Fruit fly (Drosophila melanogaster) whole organism, prepupa: ENCODE results near the gene CG15255.

Source experiments
- Blimp-1 ChIP-seq: fragments of 200-800 bp; sonication (Bioruptor generic); optimal IDR thresholded peaks from 3 replicates; lab custom pipeline; 2017; ENCODE audit warnings: missing biosample characterization, missing genetic modification characterization, mild to moderate bottlenecking, moderate library complexity, missing genetic modification reagents
- CG11294 ChIP-seq: fragments of 200-800 bp; sonication (Bioruptor generic); IDR thresholded peaks from 2 replicates; pipeline ENCODE4 v1.3.6; 2022; ENCODE audit warnings: missing biosample characterization, missing genetic modification characterization
- CG1621 ChIP-seq: fragments of 200-800 bp; sonication (Bioruptor generic); optimal IDR thresholded peaks from 3 replicates; lab custom pipeline; 2018; ENCODE audit warnings: missing biosample characterization, mild to moderate bottlenecking, missing genetic modification characterization
- CG16779 ChIP-seq: fragments of 200-800 bp; sonication (Bioruptor generic); optimal IDR thresholded peaks from 3 replicates; lab custom pipeline; 2017; ENCODE audit warnings: missing biosample characterization, mild to moderate bottlenecking, missing genetic modification characterization
- CG3032 ChIP-seq: fragments of 200-800 bp; optimal IDR thresholded peaks from 2 replicates; lab custom pipeline; 2019; ENCODE audit warnings: missing biosample characterization, mild to moderate bottlenecking, missing genetic modification characterization, moderate library complexity
- CG31627 ChIP-seq: fragments of 200-800 bp; sonication (Bioruptor generic); optimal IDR thresholded peaks from 3 replicates; lab custom pipeline; 2016; ENCODE audit warnings: missing biosample characterization, missing genetic modification characterization
- CG34406 ChIP-seq: fragments of 200-800 bp; sonication (Bioruptor generic); optimal IDR thresholded peaks from 3 replicates; lab custom pipeline; 2016; ENCODE audit warnings: missing biosample characterization, missing genetic modification characterization
- CG3919 ChIP-seq: fragments of 200-800 bp; sonication (Bioruptor generic); optimal IDR thresholded peaks from 3 replicates; lab custom pipeline; 2016; ENCODE audit warnings: missing biosample characterization, missing genetic modification characterization
- CG4318 ChIP-seq: fragments of 200-800 bp; sonication (Bioruptor generic); optimal IDR thresholded peaks from 3 replicates; lab custom pipeline; 2017; ENCODE audit warnings: missing biosample characterization, mild to moderate bottlenecking, missing genetic modification characterization
- CG6163 ChIP-seq: fragments of 200-800 bp; sonication (Bioruptor generic); IDR thresholded peaks from 3 replicates; pipeline ENCODE4 v1.3.6; 2022; ENCODE audit warnings: missing biosample characterization, missing genetic modification characterization
- CG6276 ChIP-seq: fragments of 200-800 bp; sonication (Bioruptor generic); optimal IDR thresholded peaks from 2 replicates; lab custom pipeline; 2017; ENCODE audit warnings: missing biosample characterization, mild to moderate bottlenecking, missing genetic modification characterization
- CG6792 ChIP-seq: fragments of 200-800 bp; sonication (Bioruptor generic); optimal IDR thresholded peaks from 3 replicates; lab custom pipeline; 2016; ENCODE audit warnings: missing biosample characterization, missing genetic modification characterization
- CG6808 ChIP-seq: fragments of 200-800 bp; sonication (Bioruptor generic); optimal IDR thresholded peaks from 3 replicates; lab custom pipeline; 2017; ENCODE audit warnings: missing biosample characterization, missing genetic modification characterization, mild to moderate bottlenecking, moderate library complexity, missing genetic modification reagents
- CG6854 ChIP-seq: fragments of 200-800 bp; sonication (Bioruptor generic); optimal IDR thresholded peaks from 2 replicates; lab custom pipeline; 2017; ENCODE audit warnings: missing biosample characterization, mild to moderate bottlenecking, missing genetic modification characterization
- CG7368 ChIP-seq: fragments of 200-800 bp; sonication (Bioruptor generic); optimal IDR thresholded peaks from 3 replicates; lab custom pipeline; 2016; ENCODE audit warnings: missing biosample characterization, missing genetic modification characterization
- CG8119 ChIP-seq: fragments of 200-800 bp; sonication (Bioruptor generic); IDR thresholded peaks from 3 replicates; pipeline ENCODE4 v1.3.6; 2022; ENCODE audit warnings: missing biosample characterization, missing genetic modification characterization
- CG8632 ChIP-seq: fragments of 200-800 bp; sonication (Bioruptor generic); optimal IDR thresholded peaks from 3 replicates; lab custom pipeline; 2016; ENCODE audit warnings: missing biosample characterization, missing genetic modification characterization
- CG9139 ChIP-seq: fragments of 200-800 bp; sonication (Bioruptor generic); optimal IDR thresholded peaks from 3 replicates; lab custom pipeline; 2017; ENCODE audit warnings: missing biosample characterization, mild to moderate bottlenecking, missing genetic modification characterization
- Eip78C ChIP-seq: fragments of 200-800 bp; sonication (Bioruptor generic); peaks from one replicate; lab custom pipeline; 2016; ENCODE audit warnings: missing biosample characterization, missing genetic modification characterization
- Ets21C ChIP-seq: fragments of 200-800 bp; sonication (Bioruptor generic); optimal IDR thresholded peaks from 3 replicates; lab custom pipeline; 2016; ENCODE audit warnings: missing biosample characterization, missing genetic modification characterization
- Ets96B ChIP-seq: fragments of 200-800 bp; optimal IDR thresholded peaks from 2 replicates; lab custom pipeline; 2019; ENCODE audit warnings: missing biosample characterization, mild to moderate bottlenecking, missing genetic modification characterization, moderate library complexity
- Gug ChIP-seq: fragments of 200-800 bp; sonication (Bioruptor generic); IDR thresholded peaks from 2 replicates; pipeline ENCODE4 v1.3.6; 2022; ENCODE audit warnings: missing biosample characterization, missing genetic modification characterization
- Hr39 ChIP-seq: fragments of 200-800 bp; sonication (Bioruptor generic); optimal IDR thresholded peaks from 2 replicates; lab custom pipeline; 2016; ENCODE audit warnings: missing biosample characterization, missing genetic modification characterization
- Met ChIP-seq: fragments of 200-800 bp; sonication (Bioruptor generic); optimal IDR thresholded peaks from 3 replicates; lab custom pipeline; 2016; ENCODE audit warnings: missing biosample characterization, missing genetic modification characterization
- Smox ChIP-seq: fragments of 200-800 bp; sonication (Bioruptor generic); optimal IDR thresholded peaks from 3 replicates; lab custom pipeline; 2016; ENCODE audit warnings: missing biosample characterization, missing genetic modification characterization
- Sox14 ChIP-seq: fragments of 200-800 bp; sonication (Bioruptor generic); optimal IDR thresholded peaks from 3 replicates; lab custom pipeline; 2016; ENCODE audit warnings: missing biosample characterization, missing genetic modification characterization
- Sox15 ChIP-seq: fragments of 200-800 bp; sonication (Bioruptor generic); optimal IDR thresholded peaks from 3 replicates; lab custom pipeline; 2016; ENCODE audit warnings: missing biosample characterization, missing genetic modification characterization
- achi ChIP-seq: fragments of 200-800 bp; sonication (Bioruptor generic); optimal IDR thresholded peaks from 3 replicates; lab custom pipeline; 2016; ENCODE audit warnings: missing biosample characterization, missing genetic modification characterization
- acj6 ChIP-seq: fragments of 200-800 bp; sonication (Bioruptor generic); optimal IDR thresholded peaks from 3 replicates; lab custom pipeline; 2016; ENCODE audit warnings: missing biosample characterization, missing genetic modification characterization
- cyc ChIP-seq: fragments of 200-800 bp; sonication (Bioruptor generic); optimal IDR thresholded peaks from 3 replicates; lab custom pipeline; 2016; ENCODE audit warnings: missing biosample characterization, missing genetic modification characterization
- dsx ChIP-seq: fragments of 200-800 bp; optimal IDR thresholded peaks from 3 replicates; lab custom pipeline; 2019; ENCODE audit warnings: missing biosample characterization, mild to moderate bottlenecking, missing genetic modification characterization, moderate library complexity; ENCODE audit not compliant: poor library complexity, severe bottlenecking
- esn ChIP-seq: fragments of 200-800 bp; sonication (Bioruptor generic); optimal IDR thresholded peaks from 2 replicates; lab custom pipeline; 2016; ENCODE audit warnings: missing biosample characterization, mild to moderate bottlenecking, missing genetic modification characterization, moderate library complexity
- fd59A ChIP-seq: fragments of 200-800 bp; sonication (Bioruptor generic); optimal IDR thresholded peaks from 2 replicates; lab custom pipeline; 2017; ENCODE audit warnings: missing biosample characterization, mild to moderate bottlenecking, missing genetic modification characterization, missing genetic modification reagents
- fd85E ChIP-seq: fragments of 200-800 bp; sonication (Bioruptor generic); optimal IDR thresholded peaks from 3 replicates; lab custom pipeline; 2016; ENCODE audit warnings: missing biosample characterization, missing genetic modification characterization
- salr ChIP-seq, 2 experiments: fragments of 200-800 bp; sonication (Bioruptor generic); optimal IDR thresholded peaks; 3 replicates each; lab custom pipeline; 2016 to 2018; ENCODE audit warnings: missing biosample characterization in 2 of 2, missing genetic modification characterization in 2 of 2, mild to moderate bottlenecking in 1 of 2
- ss ChIP-seq, 2 experiments: fragments of 200-800 bp; sonication (Bioruptor generic); optimal IDR thresholded peaks; 2 replicates in 1 of 2; 3 replicates in 1 of 2; lab custom pipeline; 2017 to 2018; ENCODE audit warnings: mild to moderate bottlenecking in 2 of 2, missing biosample characterization in 2 of 2, missing genetic modification characterization in 2 of 2, moderate library complexity in 1 of 2
- topi ChIP-seq: fragments of 200-800 bp; sonication (Bioruptor generic); optimal IDR thresholded peaks from 3 replicates; lab custom pipeline; 2016; ENCODE audit warnings: missing biosample characterization, missing genetic modification characterization

The CG15255 gene

dm6 chr2L:15629596-15630168 lies 18.2 kb upstream of the CG15255 start, which contains the start of gene CG18480 (continued):
- TF ChIP-seq CG1621 = no peak
- TF ChIP-seq cyc = peak; percentile 41
- no peak for TF ChIP-seq CG6808 (GFP tag; lab: Kevin White, UChicago)
- TF ChIP-seq Hr39 (GFP tag; lab: Kevin White, UChicago) = peak; percentile 52
- no peak for TF ChIP-seq dsx (GFP tag; lab: Kevin White, UChicago)
- peak; percentile 21 for TF ChIP-seq CG6792
- TF ChIP-seq topi (GFP tag; lab: Kevin White, UChicago) = peak; percentile 24
- peak; percentile 12 for TF ChIP-seq Sox14 (GFP tag; lab: Kevin White, UChicago)
- TF ChIP-seq CG6276 = no peak
- TF ChIP-seq Met = peak; percentile 44
- no peak for TF ChIP-seq fd85E (GFP tag; lab: Kevin White, UChicago)

- no peak for TF ChIP-seq CG3032 (tag; lab: Kevin White, UChicago)
Measured at dm6 chr2L:15628378-15628777, 16.9 kb upstream of the CG15255 start, which contains the start of gene CG7631. Gene CG7631 (plus strand): TSS chr2L:15628678.

- TF ChIP-seq fd85E (GFP tag; lab: Kevin White, UChicago) = no peak
- no peak for TF ChIP-seq CG34406 (GFP tag; lab: Kevin White, UChicago)
- no peak for TF ChIP-seq Ets21C (GFP tag; lab: Kevin White, UChicago)
- no peak for TF ChIP-seq CG4318 (GFP tag; lab: Kevin White, UChicago)
- no peak for TF ChIP-seq esn (GFP tag; lab: Kevin White, UChicago)
- no peak for TF ChIP-seq fd59A (GFP tag; lab: Kevin White, UChicago)
- TF ChIP-seq CG8119 (GFP tag; lab: Robert Waterston, UW) = no peak
- TF ChIP-seq CG16779 (tag; lab: Kevin White, UChicago) = no peak
- no peak for TF ChIP-seq CG31627 (GFP tag; lab: Kevin White, UChicago)
- no peak for TF ChIP-seq CG11294
- no peak for TF ChIP-seq CG6808 (GFP tag; lab: Kevin White, UChicago)
Measured at dm6 chr2L:15623458-15623857, 11.9 kb upstream of the CG15255 start, which contains the start of gene Or35a. Gene Or35a (minus strand): TSS chr2L:15623558.

- no peak for TF ChIP-seq acj6 (GFP tag; lab: Kevin White, UChicago)
- TF ChIP-seq salr (GFP tag; optimal IDR thresholded peaks at IDR 0.05; lab: Kevin White, UChicago) = no peak
- TF ChIP-seq CG7368 (GFP tag; lab: Kevin White, UChicago) = no peak
- TF ChIP-seq Met = no peak
- TF ChIP-seq CG9139 (GFP tag; lab: Kevin White, UChicago) = no peak
- TF ChIP-seq Gug (GFP tag; lab: Robert Waterston, UW) = no peak
- TF ChIP-seq achi = no peak
Measured at dm6 chr2L:15616697-15617096, 5.2 kb upstream of the CG15255 start, which contains the start of gene CG11865. Gene CG11865 (plus strand): TSS chr2L:15616997.

- TF ChIP-seq acj6 (GFP tag; lab: Kevin White, UChicago) = no peak
- TF ChIP-seq Sox14 (GFP tag; lab: Kevin White, UChicago) = no peak
- no peak for TF ChIP-seq fd59A (GFP tag; lab: Kevin White, UChicago)
- no peak for TF ChIP-seq Sox15 (GFP tag; lab: Kevin White, UChicago)
- TF ChIP-seq CG3919 (GFP tag; lab: Kevin White, UChicago) = no peak
- TF ChIP-seq ss (GFP tag; optimal IDR thresholded peaks at IDR 0.05; lab: Kevin White, UChicago) = no peak
- no peak for TF ChIP-seq CG6854 (GFP tag; lab: Kevin White, UChicago)
- TF ChIP-seq Eip78C (GFP tag; lab: Kevin White, UChicago) = no peak
- TF ChIP-seq Blimp-1 (GFP tag; lab: Kevin White, UChicago) = no peak
- no peak for TF ChIP-seq CG6163 (GFP tag; lab: Robert Waterston, UW)
- no peak for TF ChIP-seq CG11294
- TF ChIP-seq Ets96B (tag; lab: Kevin White, UChicago) = no peak
- TF ChIP-seq CG8632 (GFP tag; lab: Kevin White, UChicago) = no peak
- TF ChIP-seq CG8119 (GFP tag; lab: Robert Waterston, UW) = no peak
- no peak for TF ChIP-seq CG6276
- no peak for TF ChIP-seq Smox
Measured at dm6 chr2L:15616251-15616650, 4.7 kb upstream of the CG15255 start, which contains the start of gene CG15253. Gene CG15253 (minus strand): TSS chr2L:15616351.
